Fruit fly (Drosophila melanogaster) whole organism, adult: ENCODE measurements around the gene CG32278.

Source experiments
- CG11617 ChIP-seq: fragments of 200-800 bp; sonication (Bioruptor generic); optimal IDR thresholded peaks from 2 replicates; lab custom pipeline; 2017; ENCODE audit warnings: mild to moderate bottlenecking, missing biosample characterization, missing genetic modification reagents, missing genetic modification characterization
- CG12768 ChIP-seq: fragments of 200-800 bp; sonication (Bioruptor generic); optimal IDR thresholded peaks from 2 replicates; lab custom pipeline; 2017; ENCODE audit warnings: missing biosample characterization, missing genetic modification characterization, mild to moderate bottlenecking, moderate library complexity, missing genetic modification reagents
- CG14711 ChIP-seq: fragments of 200-800 bp; sonication (Bioruptor generic); optimal IDR thresholded peaks from 2 replicates; lab custom pipeline; 2018; ENCODE audit warnings: missing biosample characterization, mild to moderate bottlenecking, missing genetic modification characterization, moderate library complexity
- CG1620 ChIP-seq: fragments of 200-800 bp; sonication (Bioruptor generic); optimal IDR thresholded peaks from 2 replicates; lab custom pipeline; 2016; ENCODE audit warnings: missing biosample characterization, missing genetic modification characterization
- CG33017 ChIP-seq: fragments of 200-800 bp; sonication (Bioruptor generic); optimal IDR thresholded peaks from 2 replicates; lab custom pipeline; 2018; ENCODE audit warnings: missing biosample characterization, mild to moderate bottlenecking, missing genetic modification characterization, moderate library complexity
- CG5204 ChIP-seq: fragments of 200-800 bp; sonication (Bioruptor generic); optimal IDR thresholded peaks from 2 replicates; lab custom pipeline; 2016; ENCODE audit warnings: missing biosample characterization, missing genetic modification characterization
- CG7045 ChIP-seq: fragments of 200-800 bp; sonication (Bioruptor generic); optimal IDR thresholded peaks from 2 replicates; lab custom pipeline; 2017; ENCODE audit warnings: missing biosample characterization, mild to moderate bottlenecking, missing genetic modification characterization
- CG7101 ChIP-seq: fragments of 200-800 bp; sonication (Bioruptor generic); optimal IDR thresholded peaks from 2 replicates; lab custom pipeline; 2018; ENCODE audit warnings: missing biosample characterization, mild to moderate bottlenecking, missing genetic modification characterization, moderate library complexity
- Clk ChIP-seq: fragments of 200-800 bp; sonication (Bioruptor generic); optimal IDR thresholded peaks from 2 replicates; lab custom pipeline; 2017; ENCODE audit warnings: missing biosample characterization, missing genetic modification characterization
- Crg-1 ChIP-seq: fragments of 200-800 bp; sonication (Bioruptor generic); optimal IDR thresholded peaks from 2 replicates; lab custom pipeline; 2016; ENCODE audit warnings: missing biosample characterization, missing genetic modification characterization
- Hr96 ChIP-seq: fragments of 200-800 bp; sonication (Bioruptor generic); optimal IDR thresholded peaks from 2 replicates; lab custom pipeline; 2016; ENCODE audit warnings: missing biosample characterization, missing genetic modification characterization
- Mnt ChIP-seq: fragments of 200-800 bp; sonication (Bioruptor generic); optimal IDR thresholded peaks from 2 replicates; lab custom pipeline; 2016; ENCODE audit warnings: missing biosample characterization, mild to moderate bottlenecking, missing genetic modification characterization
- bab1 ChIP-seq: fragments of 200-800 bp; sonication (Bioruptor generic); optimal IDR thresholded peaks from 3 replicates; lab custom pipeline; 2019; ENCODE audit warnings: missing biosample characterization, mild to moderate bottlenecking, missing genetic modification characterization, moderate library complexity
- cic ChIP-seq: fragments of 200-800 bp; sonication (Bioruptor generic); optimal IDR thresholded peaks from 2 replicates; lab custom pipeline; 2017; ENCODE audit warnings: missing biosample characterization, mild to moderate bottlenecking, missing genetic modification characterization, moderate library complexity
- cnc ChIP-seq, 2 experiments: fragments of >200 bp; optimal IDR thresholded peaks; 2 replicates each; lab custom pipeline; 2017
- kay ChIP-seq: fragments of 200-800 bp; sonication (Bioruptor generic); peaks from one replicate; lab custom pipeline; 2016; ENCODE audit warnings: missing biosample characterization, missing genetic modification characterization, borderline replicate concordance
- ovo ChIP-seq: fragments of 200-800 bp; sonication (Bioruptor generic); optimal IDR thresholded peaks from 2 replicates; lab custom pipeline; 2016; ENCODE audit warnings: missing biosample characterization, missing genetic modification characterization
- pad ChIP-seq: fragments of 200-800 bp; sonication (Bioruptor generic); optimal IDR thresholded peaks from 3 replicates; lab custom pipeline; 2017; ENCODE audit warnings: missing biosample characterization, missing genetic modification characterization, mild to moderate bottlenecking, moderate library complexity, missing genetic modification reagents
- tj ChIP-seq: fragments of 200-800 bp; sonication (Bioruptor generic); optimal IDR thresholded peaks from 3 replicates; lab custom pipeline; 2017; ENCODE audit warnings: missing biosample characterization, mild to moderate bottlenecking, missing genetic modification characterization, moderate library complexity
- toe ChIP-seq: fragments of 200-800 bp; sonication (Bioruptor generic); optimal IDR thresholded peaks from 2 replicates; lab custom pipeline; 2016; ENCODE audit warnings: missing biosample characterization, missing genetic modification characterization

Gene CG32278

dm6 chr3L:3206263-3206662, 37.2 kb downstream of the CG32278 start, which contains the start of gene CG33160:
Gene CG33160, minus strand, starts transcription at chr3L:3206363.
- TF ChIP-seq CG7045 (GFP tag; lab: Kevin White, UChicago) (no peak), ovo (GFP tag; lab: Kevin White, UChicago) (no peak), Clk (GFP tag; lab: Kevin White, UChicago) (no peak), cic (GFP tag; lab: Kevin White, UChicago) (no peak), CG14711 (tag; lab: Kevin White, UChicago) (no peak)

- peak; percentile 48 for TF ChIP-seq CG7101
- no peak for TF ChIP-seq bab1 (GFP tag; lab: Kevin White, UChicago)
- peak; percentile 73 for TF ChIP-seq CG12768 (GFP tag; lab: Kevin White, UChicago)
- TF ChIP-seq CG33017, result peak; percentile 2
- TF ChIP-seq CG5204, result no peak
- TF ChIP-seq toe, result peak; percentile 46
- peak; percentile 40 for TF ChIP-seq Hr96 (GFP tag; lab: Kevin White, UChicago)
- no peak for TF ChIP-seq kay
- TF ChIP-seq Mnt (GFP tag; lab: Kevin White, UChicago), result peak; percentile 60
- peak; percentile 51 for TF ChIP-seq Crg-1 (GFP tag; lab: Kevin White, UChicago)
- TF ChIP-seq tj (GFP tag; lab: Kevin White, UChicago), result no peak
- peak; percentile 24 for TF ChIP-seq ovo (GFP tag; lab: Kevin White, UChicago)
- peak; percentile 23 for TF ChIP-seq CG1620
- TF ChIP-seq pad (GFP tag; lab: Kevin White, UChicago), result peak; percentile 12
- TF ChIP-seq cic (GFP tag; lab: Kevin White, UChicago), result peak; percentile 65
- peak; percentile 52 for TF ChIP-seq CG7045 (GFP tag; lab: Kevin White, UChicago)
- TF ChIP-seq CG14711 (tag; lab: Kevin White, UChicago), result no peak
- TF ChIP-seq Clk (GFP tag; lab: Kevin White, UChicago), result no peak
- TF ChIP-seq CG11617 (GFP tag; lab: Kevin White, UChicago), result peak; percentile 18
- no peak for TF ChIP-seq cnc (optimal IDR thresholded peaks at IDR 0.05; lab: Kevin White, UChicago)
These were observed 39.8 kb downstream of the CG32278 start, which contains the start of the genes CG32269 and CG32270 for dm6 chr3L:3208895-3209294. Gene CG32269, minus strand, starts transcription at chr3L:3208985. Gene CG32270, minus strand, starts transcription at chr3L:3208985.

dm6 chr3L:3218859-3219258, 49.8 kb downstream of the CG32278 start, which contains the start of the genes hob and nSMase:
Gene hob, minus strand, starts transcription at chr3L:3218920.
Gene nSMase, plus strand, starts transcription at chr3L:3219156.
- TF ChIP-seq CG11617 (GFP tag; lab: Kevin White, UChicago) (peak; percentile 37), toe (no peak), CG12768 (GFP tag; lab: Kevin White, UChicago) (no peak), cic (GFP tag; lab: Kevin White, UChicago) (peak; percentile 47), CG7045 (GFP tag; lab: Kevin White, UChicago) (no peak), Mnt (GFP tag; lab: Kevin White, UChicago) (peak; percentile 60), Clk (GFP tag; lab: Kevin White, UChicago) (no peak), ovo (GFP tag; lab: Kevin White, UChicago) (no peak), kay (no peak), CG33017 (no peak), bab1 (GFP tag; lab: Kevin White, UChicago) (peak; percentile 64), Crg-1 (GFP tag; lab: Kevin White, UChicago) (no peak), Hr96 (GFP tag; lab: Kevin White, UChicago) (no peak), cnc (optimal IDR thresholded peaks at IDR 0.05; lab: Kevin White, UChicago) (no peak), CG5204 (no peak), tj (GFP tag; lab: Kevin White, UChicago) (peak; percentile 8), CG14711 (tag; lab: Kevin White, UChicago) (peak; percentile 14), CG1620 (peak; percentile 13), pad (GFP tag; lab: Kevin White, UChicago) (peak; percentile 4), CG7101 (peak; percentile 33)
